Worm (Caenorhabditis elegans) whole organism, L1 larva: ENCODE results near the gene nas-10.

ENCODE experiments used
- F16B12.6 ChIP-seq: fragments of 150-350 bp; optimal IDR thresholded peaks from 2 replicates; lab custom pipeline; 2014; ENCODE audit warnings: missing biosample characterization, missing genetic modification characterization
- Y116A8C.19 ChIP-seq: sonication (generic microtip); optimal IDR thresholded peaks from 2 replicates; lab custom pipeline; 2016; ENCODE audit warnings: missing compliant biosample characterization, missing genetic modification characterization, borderline replicate concordance
- aha-1 ChIP-seq: fragments of 150-350 bp; optimal IDR thresholded peaks from 2 replicates; lab custom pipeline; 2014; ENCODE audit warnings: missing biosample characterization, missing genetic modification characterization
- alr-1 ChIP-seq: fragments of 200-800 bp; sonication (Bioruptor generic); optimal IDR thresholded peaks from 2 replicates; lab custom pipeline; 2018; ENCODE audit warnings: borderline replicate concordance, mild to moderate bottlenecking, missing genetic modification characterization, missing compliant biosample characterization
- blmp-1 ChIP-seq: fragments of 150-350 bp; optimal IDR thresholded peaks from 2 replicates; lab custom pipeline; 2014; ENCODE audit warnings: missing biosample characterization, missing genetic modification characterization
- ceh-8 ChIP-seq: fragments of 200-800 bp; sonication (Bioruptor generic); optimal IDR thresholded peaks from 2 replicates; lab custom pipeline; 2018; ENCODE audit warnings: mild to moderate bottlenecking, missing genetic modification characterization, moderate library complexity, missing compliant biosample characterization
- ceh-82 ChIP-seq, 3 experiments: fragments of 150-350 bp in 1 of 3; sonication (generic microtip) in 2 of 3; optimal IDR thresholded peaks; 2 replicates each; lab custom pipeline; 2014 to 2017; ENCODE audit warnings: missing biosample characterization in 3 of 3, missing genetic modification characterization in 3 of 3
- dpl-1 ChIP-seq, 3 experiments: fragments of 150-350 bp in 2 of 3; sonication (generic microtip) in 1 of 3; optimal IDR thresholded peaks; 2 replicates each; lab custom pipeline; 2014 to 2017; ENCODE audit warnings: missing biosample characterization in 3 of 3, missing genetic modification characterization in 3 of 3, missing genetic modification reagents in 3 of 3
- efl-1 ChIP-seq, 4 experiments: fragments of 150-350 bp; optimal IDR thresholded peaks in 3 of 4; peaks in 1 of 4; 1 replicate in 1 of 4; 2 replicates in 3 of 4; lab custom pipeline; 2014; ENCODE audit warnings: missing biosample characterization in 2 of 4, missing genetic modification characterization in 2 of 4, missing genetic modification reagents in 2 of 4
- egl-13 ChIP-seq: sonication (generic microtip); optimal IDR thresholded peaks from 2 replicates; lab custom pipeline; 2016; ENCODE audit warnings: missing genotype, missing genetic modification reagents, missing genetic modification characterization, missing compliant biosample characterization
- egl-27 ChIP-seq, 2 experiments: fragments of 150-350 bp in 1 of 2; sonication (generic microtip); optimal IDR thresholded peaks; 3 replicates each; lab custom pipeline; 2017 to 2018; ENCODE audit warnings: missing biosample characterization in 2 of 2, missing genetic modification characterization in 2 of 2, missing genetic modification reagents in 2 of 2
- elt-2 ChIP-seq: sonication (generic microtip); optimal IDR thresholded peaks from 2 replicates; lab custom pipeline; 2016; ENCODE audit warnings: missing genetic modification characterization, mild to moderate bottlenecking, inconsistent platforms, missing compliant biosample characterization, missing genetic modification reagents
- elt-3 ChIP-seq, 6 experiments: fragments of 150-350 bp in 1 of 6; sonication (generic microtip); optimal IDR thresholded peaks; 2 replicates each; lab custom pipeline; 2017 to 2018; ENCODE audit warnings: missing biosample characterization in 6 of 6, missing genetic modification characterization in 6 of 6, inconsistent platforms in 1 of 6
- fkh-10 ChIP-seq: sonication (generic microtip); optimal IDR thresholded peaks from 2 replicates; lab custom pipeline; 2017; ENCODE audit warnings: missing biosample characterization, missing genetic modification reagents, missing genetic modification characterization
- fkh-4 ChIP-seq: sonication (generic microtip); optimal IDR thresholded peaks from 2 replicates; lab custom pipeline; 2016; ENCODE audit warnings: missing compliant biosample characterization, missing genetic modification characterization, borderline replicate concordance
- fkh-8 ChIP-seq: sonication (generic microtip); optimal IDR thresholded peaks from 2 replicates; lab custom pipeline; 2016; ENCODE audit warnings: mild to moderate bottlenecking, missing genetic modification characterization, missing compliant biosample characterization
- hpl-2 ChIP-seq: fragments of 150-350 bp; optimal IDR thresholded peaks from 2 replicates; lab custom pipeline; 2014; ENCODE audit warnings: missing biosample characterization, missing genetic modification reagents, missing genetic modification characterization
- irx-1 ChIP-seq: sonication (generic microtip); optimal IDR thresholded peaks from 2 replicates; lab custom pipeline; 2016; ENCODE audit warnings: missing genetic modification characterization, missing compliant biosample characterization
- lin-14 ChIP-seq: fragments of 200-800 bp; sonication (Bioruptor generic); optimal IDR thresholded peaks from 2 replicates; lab custom pipeline; 2018; ENCODE audit warnings: mild to moderate bottlenecking, missing genetic modification characterization, moderate library complexity, missing compliant biosample characterization
- lin-15B ChIP-seq: fragments of 150-350 bp; sonication (generic microtip); optimal IDR thresholded peaks from 3 replicates; lab custom pipeline; 2014; ENCODE audit warnings: missing biosample characterization, missing genetic modification characterization
- lin-35 ChIP-seq, 2 experiments: fragments of 150-350 bp; optimal IDR thresholded peaks; 2 replicates each; lab custom pipeline; 2014; ENCODE audit warnings: missing biosample characterization in 2 of 2, missing genetic modification characterization in 2 of 2, missing genetic modification reagents in 2 of 2
- lsy-2 ChIP-seq, 2 experiments: fragments of 150-350 bp; optimal IDR thresholded peaks; 2 replicates each; lab custom pipeline; 2014; ENCODE audit warnings: missing biosample characterization in 2 of 2, missing genetic modification characterization in 2 of 2
- mef-2 ChIP-seq: fragments of 150-350 bp; optimal IDR thresholded peaks from 2 replicates; lab custom pipeline; 2014; ENCODE audit warnings: missing biosample characterization, missing genetic modification characterization
- nhr-11 ChIP-seq: fragments of 150-350 bp; optimal IDR thresholded peaks from 2 replicates; lab custom pipeline; 2014; ENCODE audit warnings: missing biosample characterization, missing genetic modification characterization
- nhr-12 ChIP-seq: sonication (generic microtip); optimal IDR thresholded peaks from 2 replicates; lab custom pipeline; 2017; ENCODE audit warnings: missing biosample characterization, missing genetic modification characterization
- nhr-19 ChIP-seq: fragments of 200-800 bp; sonication (Bioruptor generic); conservative IDR thresholded peaks from 2 replicates; pipeline ENCODE4 v1.3.6; 2022; ENCODE audit warnings: missing genetic modification characterization, missing compliant biosample characterization
- nhr-20 ChIP-seq: sonication (generic microtip); optimal IDR thresholded peaks from 2 replicates; lab custom pipeline; 2016; ENCODE audit warnings: mild to moderate bottlenecking, missing genetic modification characterization, missing compliant biosample characterization
- nhr-84 ChIP-seq: sonication (generic microtip); optimal IDR thresholded peaks from 2 replicates; lab custom pipeline; 2017; ENCODE audit warnings: missing biosample characterization, missing genetic modification characterization
- nhr-85 ChIP-seq: sonication (generic microtip); peaks from one replicate; lab custom pipeline; 2016; ENCODE audit warnings: missing genetic modification characterization, inconsistent platforms, missing compliant biosample characterization
- nhr-90 ChIP-seq: sonication (generic microtip); optimal IDR thresholded peaks from 2 replicates; lab custom pipeline; 2016; ENCODE audit warnings: mild to moderate bottlenecking, missing genetic modification characterization, missing compliant biosample characterization; ENCODE audit not compliant: poor library complexity
- pag-3 ChIP-seq: sonication (generic microtip); optimal IDR thresholded peaks from 2 replicates; lab custom pipeline; 2017; ENCODE audit warnings: missing genetic modification characterization, mild to moderate bottlenecking, missing compliant biosample characterization, antibody characterized with exemption, borderline replicate concordance; ENCODE audit not compliant: insufficient read depth
- pax-3 ChIP-seq: fragments of 200-800 bp; sonication (Bioruptor generic); optimal IDR thresholded peaks from 2 replicates; lab custom pipeline; 2018; ENCODE audit warnings: mild to moderate bottlenecking, missing genetic modification characterization, moderate library complexity, missing compliant biosample characterization
- pqm-1 ChIP-seq: sonication (generic microtip); optimal IDR thresholded peaks from 3 replicates; lab custom pipeline; 2017; ENCODE audit warnings: missing biosample characterization, missing genetic modification characterization
- skn-1 ChIP-seq: fragments of 150-350 bp; optimal IDR thresholded peaks from 2 replicates; lab custom pipeline; 2014; ENCODE audit warnings: missing biosample characterization, missing genetic modification characterization
- snu-23 ChIP-seq: sonication (generic microtip); optimal IDR thresholded peaks from 2 replicates; lab custom pipeline; 2016; ENCODE audit warnings: missing genetic modification characterization, missing compliant biosample characterization
- sox-4 ChIP-seq: sonication (generic microtip); optimal IDR thresholded peaks from 2 replicates; lab custom pipeline; 2016; ENCODE audit warnings: missing genetic modification characterization, missing compliant biosample characterization
- tbx-2 ChIP-seq: sonication (generic microtip); optimal IDR thresholded peaks from 2 replicates; lab custom pipeline; 2016; ENCODE audit warnings: missing genetic modification characterization, missing compliant biosample characterization
- unc-86 ChIP-seq: sonication (generic microtip); optimal IDR thresholded peaks from 2 replicates; lab custom pipeline; 2016; ENCODE audit warnings: missing genetic modification characterization, missing compliant biosample characterization
- ztf-11 ChIP-seq, 2 experiments: sonication (generic microtip); optimal IDR thresholded peaks; 2 replicates each; lab custom pipeline; 2016 to 2017; ENCODE audit warnings: missing genetic modification characterization in 2 of 2, missing biosample characterization in 1 of 2, missing compliant biosample characterization in 1 of 2
- ztf-4 ChIP-seq: fragments of 150-350 bp; optimal IDR thresholded peaks from 2 replicates; lab custom pipeline; 2014; ENCODE audit warnings: missing biosample characterization, missing genetic modification characterization

nas-10 gene

DNA sequence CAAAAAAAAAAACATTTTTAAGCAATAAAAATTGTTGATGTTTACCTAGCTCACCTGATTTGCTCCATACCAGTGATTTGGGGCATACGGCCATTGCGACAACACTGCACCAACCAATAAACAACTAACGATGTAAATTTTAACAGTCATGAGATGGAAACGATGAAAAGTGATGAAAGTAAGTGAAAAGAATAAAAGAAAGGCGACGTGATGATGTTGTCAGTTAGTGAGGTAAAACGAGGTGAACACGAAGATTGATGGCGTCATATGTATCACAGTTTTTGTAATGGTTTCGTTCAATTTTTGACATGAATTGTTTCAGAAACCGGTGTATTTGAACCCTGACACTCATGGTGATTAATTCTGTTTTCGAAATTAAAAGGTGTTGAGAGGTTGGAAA, 12.1 kb downstream of the nas-10 start, which contains the start of gene K09C8.7:
Gene K09C8.7, minus strand, starts transcription at position 226 of the 400 bp plus-strand sequence.
- TF ChIP-seq lin-15B (tag; lab: Kevin White, UChicago) (no peak), blmp-1 (tag; lab: Kevin White, UChicago) (peak; percentile 60), alr-1 (no peak), lsy-2 (tag; optimal IDR thresholded peaks at IDR 0.05; lab: Kevin White, UChicago) (no peak), ztf-11 (tag; optimal IDR thresholded peaks at IDR 0.05; lab: Kevin White, UChicago) (no peak), lin-35 (GFP tag; optimal IDR thresholded peaks at IDR 0.05; lab: Kevin White, UChicago) (peak in 1 of 2 experiments; percentile 9), nhr-11 (no peak), elt-2 (tag; lab: Kevin White, UChicago) (no peak), fkh-4 (tag; lab: Kevin White, UChicago) (no peak), nhr-19 (no peak), egl-13 (tag; lab: Kevin White, UChicago) (no peak), aha-1 (no peak), mef-2 (tag; lab: Kevin White, UChicago) (no peak), fkh-8 (no peak)
- TF ChIP-seq, all 84 proteins: peak for 2

DNA sequence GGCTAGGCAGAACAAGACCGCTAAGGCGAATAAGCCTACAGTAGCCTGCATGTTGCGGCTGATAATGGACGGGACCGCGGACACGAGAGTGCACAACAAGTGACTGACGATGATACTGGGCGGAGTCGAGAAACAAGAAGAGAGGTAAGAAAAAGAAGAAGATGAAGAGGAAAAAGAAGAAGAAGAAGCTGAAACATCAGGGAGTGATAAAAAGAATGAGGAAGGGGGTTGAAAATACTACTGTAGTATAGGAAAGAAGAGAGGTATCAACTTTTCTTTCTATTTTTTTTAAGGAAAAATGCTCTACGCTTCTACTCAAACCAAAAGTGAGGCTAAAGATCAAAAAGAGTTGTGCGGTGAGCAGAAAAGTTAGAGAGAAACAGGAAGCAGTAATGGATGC, 14.5 kb downstream of the nas-10 start, which contains the start of gene T21B6.3:
Gene T21B6.3, minus strand, starts transcription at position 101 of the 400 bp plus-strand sequence.
- TF ChIP-seq efl-1 (optimal IDR thresholded peaks at IDR 0.05; lab: Kevin White, UChicago) = no peak
- TF ChIP-seq efl-1 (GFP tag; optimal IDR thresholded peaks at IDR 0.05 in 1 of 2; lab: Kevin White, UChicago) = peak in 1 of 2 experiments; percentile 41
- no peak for TF ChIP-seq F16B12.6 (tag; lab: Kevin White, UChicago)

DNA sequence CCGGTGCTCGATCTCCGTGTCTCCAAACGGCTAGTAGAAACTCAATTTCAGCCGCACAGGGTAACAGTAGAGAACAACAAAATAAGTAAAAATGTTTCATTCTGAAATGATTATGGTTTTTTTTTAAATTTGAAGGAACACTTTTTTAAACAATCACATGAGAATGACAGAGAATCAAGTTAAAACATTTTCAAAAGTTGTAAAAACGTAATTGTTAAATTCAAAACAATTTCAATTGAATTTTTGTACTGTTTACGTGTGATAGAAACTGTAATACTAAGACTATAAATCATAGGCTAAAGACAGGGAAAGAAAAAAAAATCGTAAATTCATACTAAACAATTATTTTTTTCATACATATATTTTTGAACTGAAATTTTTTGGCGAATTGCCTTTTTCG, 22.0 kb downstream of the nas-10 start, which contains the start of gene pho-7:
Gene pho-7, minus strand, starts transcription at position 101 of the 400 bp plus-strand sequence.
- TF ChIP-seq skn-1 (tag; lab: Kevin White, UChicago) (no peak), egl-27 (tag; optimal IDR thresholded peaks at IDR 0.05; lab: Kevin White, UChicago) (no peak), irx-1 (tag; lab: Kevin White, UChicago) (no peak), sox-4 (no peak)

DNA sequence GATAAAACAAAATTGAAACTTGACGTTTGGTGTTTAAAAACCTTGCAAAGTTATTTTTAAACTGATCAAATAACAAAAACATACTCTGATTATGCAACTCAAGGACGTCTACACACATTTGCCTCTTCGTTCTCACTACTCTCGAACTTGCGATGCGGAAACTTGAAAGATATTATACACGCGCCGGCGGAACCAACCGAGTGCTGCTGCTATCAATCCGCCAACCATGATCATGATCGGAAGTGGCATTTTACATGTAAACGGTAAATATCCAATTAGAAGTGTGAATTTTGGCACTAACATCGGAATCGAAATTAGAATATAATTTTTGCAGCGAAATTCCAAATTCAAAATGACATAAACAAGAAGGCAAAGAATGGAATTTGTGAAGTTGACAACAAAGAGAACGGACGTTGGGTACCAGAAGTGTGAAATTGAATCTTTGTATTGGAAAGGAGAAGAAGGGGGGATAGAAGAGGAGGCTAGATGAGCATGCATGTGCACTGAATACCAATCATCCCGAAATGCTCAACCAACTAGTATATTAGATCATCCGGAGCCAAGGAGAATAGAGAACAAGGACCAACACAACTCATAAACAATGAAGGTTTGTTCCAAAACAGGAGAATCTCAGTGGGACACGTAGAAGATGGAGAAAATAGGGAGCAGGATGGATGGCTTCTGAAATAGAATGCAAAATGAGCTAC, 29.8 kb downstream of the nas-10 start:
- TF ChIP-seq dpl-1 (GFP tag; optimal IDR thresholded peaks at IDR 0.05; lab: Kevin White, UChicago) (no peak), tbx-2 (peak; percentile 12), pqm-1 (tag; lab: Kevin White, UChicago) (no peak), Y116A8C.19 (no peak), elt-2 (tag; lab: Kevin White, UChicago) (no peak), nhr-12 (tag; lab: Kevin White, UChicago) (no peak), nhr-85 (tag; lab: Kevin White, UChicago) (peak; percentile 71), fkh-10 (no peak), mef-2 (tag; lab: Kevin White, UChicago) (no peak), hpl-2 (GFP tag; lab: Kevin White, UChicago) (no peak), ztf-4 (tag; lab: Kevin White, UChicago) (no peak), nhr-19 (no peak), ceh-82 (tag; optimal IDR thresholded peaks at IDR 0.05; lab: Kevin White, UChicago) (no peak), egl-13 (tag; lab: Kevin White, UChicago) (no peak), pax-3 (tag; lab: Kevin White, UChicago) (no peak), pag-3 (tag; lab: Kevin White, UChicago) (no peak), snu-23 (no peak), ceh-8 (GFP tag; lab: Kevin White, UChicago) (no peak), sox-4 (no peak), nhr-90 (tag; lab: Kevin White, UChicago) (no peak), efl-1 (optimal IDR thresholded peaks at IDR 0.05; lab: Kevin White, UChicago) (no peak), efl-1 (GFP tag; optimal IDR thresholded peaks at IDR 0.05 in 1 of 2; lab: Kevin White, UChicago) (peak in 1 of 2 experiments; percentile 78), lin-14 (GFP tag; lab: Kevin White, UChicago) (peak; percentile 51), nhr-20 (tag; lab: Kevin White, UChicago) (no peak), elt-3 (tag; optimal IDR thresholded peaks at IDR 0.05; lab: Kevin White, UChicago) (peak in 1 of 6 experiments; percentile 57), unc-86 (tag; lab: Kevin White, UChicago) (no peak), nhr-84 (no peak), fkh-8 (no peak)
- TF ChIP-seq, all 84 proteins: peak for 5
